Fruit fly (Drosophila melanogaster) whole organism, embryonic: ENCODE measurements around the gene mRpL35.

Experiments
- ATbp ChIP-seq: fragments of 200-800 bp; sonication (Bioruptor generic); optimal IDR thresholded peaks from 2 replicates; lab custom pipeline; 2017; ENCODE audit warnings: missing biosample characterization, mild to moderate bottlenecking, missing genetic modification characterization, missing genetic modification reagents
- Ada2b ChIP-seq: fragments of 200-800 bp; sonication (Bioruptor generic); IDR thresholded peaks from 2 replicates; pipeline ENCODE4 v1.3.6; 2022; ENCODE audit warnings: missing biosample characterization, missing genetic modification characterization
- Adf1 ChIP-seq: fragments of 200-800 bp; sonication (Bioruptor generic); IDR thresholded peaks from 2 replicates; pipeline ENCODE4 v1.3.6; 2022; ENCODE audit warnings: missing biosample characterization, missing genetic modification characterization
- Atf-2 ChIP-seq: fragments of 200-800 bp; sonication (Bioruptor generic); optimal IDR thresholded peaks from 2 replicates; lab custom pipeline; 2016; ENCODE audit warnings: missing biosample characterization, missing genetic modification characterization
- CG10147 ChIP-seq: fragments of 200-800 bp; sonication (Bioruptor generic); optimal IDR thresholded peaks from 2 replicates; lab custom pipeline; 2019; ENCODE audit warnings: missing biosample characterization, mild to moderate bottlenecking, missing genetic modification characterization, moderate library complexity
- CG10366 ChIP-seq: fragments of 200-800 bp; sonication (Bioruptor generic); IDR thresholded peaks from 2 replicates; pipeline ENCODE4 v1.3.6; 2022; ENCODE audit warnings: missing biosample characterization, missing genetic modification characterization
- CG11560 ChIP-seq: fragments of 200-800 bp; sonication (Bioruptor generic); IDR thresholded peaks from 3 replicates; pipeline ENCODE4 v1.3.6; 2022; ENCODE audit warnings: missing biosample characterization, missing genetic modification characterization
- CG12219 ChIP-seq: fragments of 200-800 bp; sonication (Bioruptor generic); optimal IDR thresholded peaks from 3 replicates; lab custom pipeline; 2018; ENCODE audit warnings: missing biosample characterization, mild to moderate bottlenecking, missing genetic modification characterization
- CG14965 ChIP-seq: fragments of 200-800 bp; sonication (Bioruptor generic); optimal IDR thresholded peaks from 2 replicates; lab custom pipeline; 2016; ENCODE audit warnings: missing biosample characterization, missing genetic modification characterization, borderline replicate concordance
- CG15479 ChIP-seq: fragments of 200-800 bp; sonication (Bioruptor generic); optimal IDR thresholded peaks from 3 replicates; lab custom pipeline; 2019; ENCODE audit warnings: missing biosample characterization, mild to moderate bottlenecking, missing genetic modification characterization, moderate library complexity
- CG15601 ChIP-seq: fragments of 200-800 bp; sonication (Bioruptor generic); optimal IDR thresholded peaks from 3 replicates; lab custom pipeline; 2019; ENCODE audit warnings: missing biosample characterization, mild to moderate bottlenecking, missing genetic modification characterization, moderate library complexity
- CG16815 ChIP-seq: fragments of 200-800 bp; sonication (Bioruptor generic); optimal IDR thresholded peaks from 3 replicates; lab custom pipeline; 2017; ENCODE audit warnings: missing biosample characterization, mild to moderate bottlenecking, missing genetic modification characterization
- CG17385 ChIP-seq: fragments of 200-800 bp; sonication (Bioruptor generic); optimal IDR thresholded peaks from 3 replicates; lab custom pipeline; 2018; ENCODE audit warnings: missing biosample characterization, mild to moderate bottlenecking, missing genetic modification characterization
- CG17829 ChIP-seq: fragments of 200-800 bp; optimal IDR thresholded peaks from 2 replicates; lab custom pipeline; 2019; ENCODE audit warnings: missing biosample characterization, mild to moderate bottlenecking, missing genetic modification characterization, moderate library complexity
- CG2120 ChIP-seq: fragments of 200-800 bp; sonication (Bioruptor generic); optimal IDR thresholded peaks from 3 replicates; lab custom pipeline; 2016; ENCODE audit warnings: missing biosample characterization, missing genetic modification characterization
- CG2129 ChIP-seq: fragments of 200-800 bp; sonication (Bioruptor generic); IDR thresholded peaks from 2 replicates; pipeline ENCODE4 v1.3.6; 2022; ENCODE audit warnings: missing biosample characterization, missing genetic modification characterization; ENCODE audit not compliant: partially characterized antibody
- CG32767 ChIP-seq: fragments of 200-800 bp; sonication (Bioruptor generic); IDR thresholded peaks from 2 replicates; pipeline ENCODE4 v1.3.6; 2022; ENCODE audit warnings: missing biosample characterization, missing genetic modification characterization
- CG4424 ChIP-seq: fragments of 200-800 bp; sonication (Bioruptor generic); optimal IDR thresholded peaks from 3 replicates; lab custom pipeline; 2016; ENCODE audit warnings: missing biosample characterization, missing genetic modification characterization
- CG4617 ChIP-seq: fragments of 200-800 bp; sonication (Bioruptor generic); optimal IDR thresholded peaks from 3 replicates; lab custom pipeline; 2016; ENCODE audit warnings: missing biosample characterization, missing genetic modification characterization, borderline replicate concordance
- CG7271 ChIP-seq: fragments of 200-800 bp; sonication (Bioruptor generic); optimal IDR thresholded peaks from 2 replicates; lab custom pipeline; 2018; ENCODE audit warnings: missing biosample characterization, mild to moderate bottlenecking, missing genetic modification characterization, moderate library complexity
- CG7357 ChIP-seq: fragments of 200-800 bp; sonication (Bioruptor generic); IDR thresholded peaks from 3 replicates; pipeline ENCODE4 v1.3.6; 2022; ENCODE audit warnings: missing biosample characterization, missing genetic modification characterization
- CG7786 ChIP-seq: fragments of 200-800 bp; sonication (Bioruptor generic); optimal IDR thresholded peaks from 2 replicates; lab custom pipeline; 2016; ENCODE audit warnings: missing biosample characterization, missing genetic modification characterization
- CG7839 ChIP-seq: fragments of 200-800 bp; sonication (Bioruptor generic); optimal IDR thresholded peaks from 3 replicates; lab custom pipeline; 2018; ENCODE audit warnings: missing biosample characterization, mild to moderate bottlenecking, missing genetic modification characterization, moderate library complexity
- CG8388 ChIP-seq: fragments of 200-800 bp; sonication (Bioruptor generic); optimal IDR thresholded peaks from 2 replicates; lab custom pipeline; 2019; ENCODE audit warnings: missing biosample characterization, mild to moderate bottlenecking, missing genetic modification characterization, moderate library complexity
- CG9215 ChIP-seq: fragments of 200-800 bp; sonication (Bioruptor generic); IDR thresholded peaks from 2 replicates; pipeline ENCODE4 v1.3.6; 2022; ENCODE audit warnings: missing biosample characterization, missing genetic modification characterization
- CG9932 ChIP-seq: fragments of 200-800 bp; sonication (Bioruptor generic); IDR thresholded peaks from 2 replicates; pipeline ENCODE4 v1.3.6; 2022; ENCODE audit warnings: missing biosample characterization, missing genetic modification characterization
- Chrac-16 ChIP-seq: fragments of 200-800 bp; sonication (Bioruptor generic); optimal IDR thresholded peaks from 3 replicates; lab custom pipeline; 2016; ENCODE audit warnings: missing biosample characterization, missing genetic modification characterization
- GATAe ChIP-seq: fragments of 200-800 bp; sonication (Bioruptor generic); conservative IDR thresholded peaks from 2 replicates; pipeline ENCODE4 v1.3.6; 2022; ENCODE audit warnings: missing biosample characterization, missing genetic modification characterization
- Gug ChIP-seq: fragments of 200-800 bp; sonication (Bioruptor generic); IDR thresholded peaks from 4 replicates; pipeline ENCODE4 v1.3.6; 2022; ENCODE audit warnings: missing biosample characterization, missing genetic modification characterization
- Hmr ChIP-seq: fragments of 200-800 bp; sonication (Bioruptor generic); optimal IDR thresholded peaks from 3 replicates; lab custom pipeline; 2017; ENCODE audit warnings: mild to moderate bottlenecking, missing biosample characterization, missing genetic modification reagents, missing genetic modification characterization
- MBD-R2 ChIP-seq: fragments of 200-800 bp; sonication (Bioruptor generic); IDR thresholded peaks from 2 replicates; pipeline ENCODE4 v1.3.6; 2022; ENCODE audit warnings: missing biosample characterization, missing genetic modification characterization
- Mad ChIP-seq: fragments of 200-800 bp; sonication (Bioruptor generic); optimal IDR thresholded peaks from 2 replicates; lab custom pipeline; 2016; ENCODE audit warnings: missing biosample characterization, missing genetic modification characterization
- NFAT ChIP-seq: fragments of 200-800 bp; sonication (Bioruptor generic); IDR thresholded peaks from 2 replicates; pipeline ENCODE4 v1.3.6; 2022; ENCODE audit warnings: missing biosample characterization, missing genetic modification characterization
- NfI ChIP-seq: fragments of 200-800 bp; sonication (Bioruptor generic); optimal IDR thresholded peaks from 3 replicates; lab custom pipeline; 2018; ENCODE audit warnings: missing biosample characterization, mild to moderate bottlenecking, missing genetic modification characterization, moderate library complexity
- Opbp ChIP-seq: fragments of 200-800 bp; sonication (Bioruptor generic); IDR thresholded peaks from 3 replicates; pipeline ENCODE4 v1.3.6; 2022; ENCODE audit warnings: missing biosample characterization, missing genetic modification characterization; ENCODE audit not compliant: partially characterized antibody
- Ptx1 ChIP-seq: fragments of 200-800 bp; sonication (Bioruptor generic); IDR thresholded peaks from 2 replicates; pipeline ENCODE4 v1.3.6; 2022; ENCODE audit warnings: missing biosample characterization, missing genetic modification characterization
- Side ChIP-seq: fragments of 200-800 bp; sonication (Bioruptor generic); optimal IDR thresholded peaks from 2 replicates; lab custom pipeline; 2016; ENCODE audit warnings: missing biosample characterization, missing genetic modification characterization
- bab2 ChIP-seq: fragments of 200-800 bp; sonication (Bioruptor generic); optimal IDR thresholded peaks from 2 replicates; lab custom pipeline; 2016; ENCODE audit warnings: missing biosample characterization, missing genetic modification characterization
- chif ChIP-seq, 2 experiments: fragments of 200-800 bp; sonication (Bioruptor generic); optimal IDR thresholded peaks; 3 replicates each; lab custom pipeline; 2016; ENCODE audit warnings: missing biosample characterization in 2 of 2, missing genetic modification characterization in 2 of 2
- ewg ChIP-seq: fragments of 200-800 bp; sonication (Bioruptor generic); optimal IDR thresholded peaks from 3 replicates; lab custom pipeline; 2017; ENCODE audit warnings: mild to moderate bottlenecking, missing biosample characterization, missing genetic modification reagents, missing genetic modification characterization
- fd3F ChIP-seq: fragments of 200-800 bp; sonication (Bioruptor generic); optimal IDR thresholded peaks from 2 replicates; lab custom pipeline; 2018; ENCODE audit warnings: missing biosample characterization, mild to moderate bottlenecking, missing genetic modification characterization, moderate library complexity
- ken ChIP-seq: fragments of 200-800 bp; sonication (Bioruptor generic); IDR thresholded peaks from 3 replicates; pipeline ENCODE4 v1.3.6; 2022; ENCODE audit warnings: missing biosample characterization, missing genetic modification characterization
- lab ChIP-seq: fragments of 200-800 bp; sonication (Bioruptor generic); optimal IDR thresholded peaks from 3 replicates; lab custom pipeline; 2017; ENCODE audit warnings: missing biosample characterization, missing genetic modification characterization, mild to moderate bottlenecking, moderate library complexity, missing genetic modification reagents
- mam ChIP-seq: fragments of 200-800 bp; sonication (Bioruptor generic); optimal IDR thresholded peaks from 3 replicates; lab custom pipeline; 2016; ENCODE audit warnings: missing biosample characterization, missing genetic modification characterization
- row ChIP-seq: fragments of 200-800 bp; sonication (Bioruptor generic); IDR thresholded peaks from 3 replicates; pipeline ENCODE4 v1.3.6; 2022; ENCODE audit warnings: missing biosample characterization, missing genetic modification characterization
- slbo ChIP-seq: fragments of 200-800 bp; sonication (Bioruptor generic); IDR thresholded peaks from 2 replicates; pipeline ENCODE4 v1.3.6; 2022; ENCODE audit warnings: missing biosample characterization, missing genetic modification characterization
- sna ChIP-seq: fragments of 200-800 bp; sonication (Bioruptor generic); IDR thresholded peaks from 2 replicates; pipeline ENCODE4 v1.3.6; 2022; ENCODE audit warnings: missing biosample characterization, missing genetic modification characterization; ENCODE audit not compliant: partially characterized antibody
- ssp ChIP-seq: fragments of 200-800 bp; sonication (Bioruptor generic); IDR thresholded peaks from 2 replicates; pipeline ENCODE4 v1.3.6; 2022; ENCODE audit warnings: missing biosample characterization, missing genetic modification characterization
- tap ChIP-seq: fragments of 200-800 bp; optimal IDR thresholded peaks from 3 replicates; lab custom pipeline; 2019; ENCODE audit warnings: missing biosample characterization, mild to moderate bottlenecking, missing genetic modification characterization, moderate library complexity
- wek ChIP-seq: fragments of 200-800 bp; sonication (Bioruptor generic); optimal IDR thresholded peaks from 3 replicates; lab custom pipeline; 2018; ENCODE audit warnings: missing biosample characterization, mild to moderate bottlenecking, missing genetic modification characterization, moderate library complexity

mRpL35 gene

dm6 chr3R:21992909-21993308 is 30.4 kb upstream of the mRpL35 start (continued):
- no peak for TF ChIP-seq Opbp
- no peak for TF ChIP-seq CG32767
- TF ChIP-seq Ptx1 (GFP tag; lab: Robert Waterston, UW): peak; percentile 60
- TF ChIP-seq Gug (GFP tag; lab: Robert Waterston, UW): peak; percentile 73
- TF ChIP-seq CG9932 (GFP tag; lab: Robert Waterston, UW): peak; percentile 63
- TF ChIP-seq CG17829: no peak
- TF ChIP-seq CG7357: peak; percentile 34; the same call in 1 of the 3 replicates
- TF ChIP-seq wek: no peak
- TF ChIP-seq Hmr (GFP tag; lab: Kevin White, UChicago): no peak
- no peak for TF ChIP-seq CG15601 (tag; lab: Kevin White, UChicago)
- TF ChIP-seq lab (GFP tag; lab: Kevin White, UChicago): peak; percentile 32
- no peak for TF ChIP-seq CG15479 (GFP tag; lab: Kevin White, UChicago)
- TF ChIP-seq Ada2b (GFP tag; lab: Robert Waterston, UW): peak; percentile 60; the same call in 1 of the 2 replicates
- TF ChIP-seq row (GFP tag; lab: Robert Waterston, UW): peak; percentile 68
- TF ChIP-seq Mad (GFP tag; lab: Kevin White, UChicago): no peak
- no peak for TF ChIP-seq CG10147 (GFP tag; lab: Kevin White, UChicago)
- TF ChIP-seq chif (GFP tag; optimal IDR thresholded peaks at IDR 0.05; lab: Kevin White, UChicago): peak; percentile 15 to 46
- TF ChIP-seq ewg (GFP tag; lab: Kevin White, UChicago): peak; percentile 16
- no peak for TF ChIP-seq CG2129
- 0 out of 3 replicates have a peak, but pooled peaks have one; percentile 40 for TF ChIP-seq CG11560 (tag; lab: Robert Waterston, UW)
- peak; percentile 43; the same call in 1 of the 3 replicates for TF ChIP-seq ken (GFP tag; lab: Robert Waterston, UW)
- TF ChIP-seq CG4617: no peak
- peak; percentile 23 for TF ChIP-seq CG17385
- TF ChIP-seq tap: no peak
- TF ChIP-seq fd3F: peak; percentile 18
- no peak for TF ChIP-seq bab2
- TF ChIP-seq CG2120 (GFP tag; lab: Kevin White, UChicago): peak; percentile 51
- TF ChIP-seq CG14965 (GFP tag; lab: Kevin White, UChicago): no peak
- peak; percentile 5 for TF ChIP-seq CG12219
- TF ChIP-seq Side: no peak
- TF ChIP-seq mam: peak; percentile 60
- TF ChIP-seq CG8388 (GFP tag; lab: Kevin White, UChicago): no peak
- TF ChIP-seq NfI: peak; percentile 51
- peak; percentile 50 for TF ChIP-seq CG16815 (GFP tag; lab: Kevin White, UChicago)
- TF ChIP-seq Adf1 (GFP tag; lab: Robert Waterston, UW): no peak
- TF ChIP-seq GATAe: no peak
- 0 out of 2 replicates have a peak, but pooled peaks have one; percentile 39 for TF ChIP-seq ssp (GFP tag; lab: Robert Waterston, UW)
- TF ChIP-seq CG9215 (GFP tag; lab: Robert Waterston, UW): peak; percentile 34; the same call in 1 of the 2 replicates
- TF ChIP-seq Chrac-16 (GFP tag; lab: Kevin White, UChicago): peak; percentile 57
- TF ChIP-seq slbo (GFP tag; lab: Robert Waterston, UW): peak; percentile 80
- TF ChIP-seq NFAT (GFP tag; lab: Robert Waterston, UW): peak; percentile 61; the same call in 1 of the 2 replicates
- no peak for TF ChIP-seq Atf-2 (GFP tag; lab: Kevin White, UChicago)
- peak; percentile 0 for TF ChIP-seq CG4424
- TF ChIP-seq CG7839 (tag; lab: Kevin White, UChicago): peak; percentile 69
- peak; percentile 20; the same call in 1 of the 2 replicates for TF ChIP-seq MBD-R2 (GFP tag; lab: Robert Waterston, UW)
- no peak for TF ChIP-seq ATbp (GFP tag; lab: Kevin White, UChicago)
- TF ChIP-seq CG10366 (GFP tag; lab: Robert Waterston, UW): peak; percentile 59
- no peak for TF ChIP-seq CG7271 (tag; lab: Kevin White, UChicago)
- no peak for TF ChIP-seq sna
- TF ChIP-seq CG7786 (GFP tag; lab: Kevin White, UChicago): peak; percentile 55
